Worm (Caenorhabditis elegans): Measurements from ENCODE around the gene best-5.

ce11 chrIII:9727439-9727838, 37.4 kb upstream of the best-5 start, which contains the start of gene C07A9.12:
- TF ChIP-seq him-1 (tag; optimal IDR thresholded peaks at IDR 0.05) (no peak), W03F9.2 (tag; optimal IDR thresholded peaks at IDR 0.05) (no peak)
